Worm (Caenorhabditis elegans): ENCODE measurements around the gene F59B10.4.

The F59B10.4 gene

ce11 chrII:10527649-10528134 is 8.8 kb upstream of the F59B10.4 start, which contains the start of gene mab-10 (continued):
- TF ChIP-seq ZK185.1 (tag; optimal IDR thresholded peaks at IDR 0.05; ENCODE audit: poor library complexity, severe bottlenecking) (no peak), lin-26 (GFP tag; IDR thresholded peaks at IDR 0.05) (no peak), snpc-4 (GFP tag; optimal IDR thresholded peaks at IDR 0.05) (no peak), snpc-4 (tag; optimal IDR thresholded peaks at IDR 0.05) (peak in 1 of 4 experiments; percentile 18), ztf-3 (GFP tag; optimal IDR thresholded peaks at IDR 0.05) (no peak), Y95B8A.8 (GFP tag; IDR thresholded peaks at IDR 0.05) (no peak)

ce11 chrII:10525134-10525533 is 6.2 kb upstream of the F59B10.4 start:
- TF ChIP-seq dpff-1 (tag; optimal IDR thresholded peaks at IDR 0.05) (no peak), T07F8.4 (tag; optimal IDR thresholded peaks at IDR 0.05) (no peak), ztf-25 (GFP tag; IDR thresholded peaks at IDR 0.05) (no peak), C06A6.2 (GFP tag; conservative IDR thresholded peaks at IDR 0.05) (no peak), F10E7.11 (tag; optimal IDR thresholded peaks at IDR 0.05) (no peak), mes-4 (tag; optimal IDR thresholded peaks at IDR 0.05) (no peak), let-526 (GFP tag; IDR thresholded peaks at IDR 0.05) (no peak), madf-10 (tag; optimal IDR thresholded peaks at IDR 0.05) (no peak), zim-3 (tag; optimal IDR thresholded peaks at IDR 0.05) (no peak), B0261.1 (tag; optimal IDR thresholded peaks at IDR 0.05) (no peak), xnd-1 (tag; optimal IDR thresholded peaks at IDR 0.05) (no peak), him-1 (tag; optimal IDR thresholded peaks at IDR 0.05) (no peak), hlh-26 (GFP tag; conservative IDR thresholded peaks at IDR 0.05) (no peak), attf-3 (GFP tag; conservative IDR thresholded peaks at IDR 0.05) (no peak), F33H1.4 (GFP tag; IDR thresholded peaks at IDR 0.05) (no peak)

- TF ChIP-seq lsy-27 (tag; optimal IDR thresholded peaks at IDR 0.05; ENCODE audit: borderline replicate concordance, insufficient read depth) (no peak), hsf-1 (GFP tag; IDR thresholded peaks at IDR 0.05) (no peak)
Measured at ce11 chrII:10524374-10524773, 5.5 kb upstream of the F59B10.4 start, which contains the start of gene F59B10.6. TSS of gene F59B10.6 (minus strand) at chrII:10524474.

ce11 chrII:10523583-10523982 is 4.7 kb upstream of the F59B10.4 start, which contains the start of gene F59B10.5:
TSS of gene F59B10.5 (minus strand) at chrII:10523683.
- no peak for TF ChIP-seq lir-1 (GFP tag; conservative IDR thresholded peaks at IDR 0.05)
- no peak for TF ChIP-seq F57A8.1 (GFP tag; optimal IDR thresholded peaks at IDR 0.05)
- no peak for TF ChIP-seq pha-4 (tag; optimal IDR thresholded peaks at IDR 0.05)
- no peak for TF ChIP-seq ceh-100 (GFP tag; IDR thresholded peaks at IDR 0.05)
- no peak for TF ChIP-seq ceh-79 (tag; optimal IDR thresholded peaks at IDR 0.05)
- TF ChIP-seq Y95B8A.8 (GFP tag; IDR thresholded peaks at IDR 0.05): no peak
- TF ChIP-seq ztf-26 (tag; optimal IDR thresholded peaks at IDR 0.05): no peak
- TF ChIP-seq F39B2.1 (GFP tag; IDR thresholded peaks at IDR 0.05): no peak
- no peak for TF ChIP-seq mel-28 (tag; optimal IDR thresholded peaks at IDR 0.05; ENCODE audit: borderline replicate concordance)
- TF ChIP-seq atf-7 (tag; optimal IDR thresholded peaks at IDR 0.05): no peak
- no peak for TF ChIP-seq B0019.2 (GFP tag; conservative IDR thresholded peaks at IDR 0.05)

ce11 chrII:10523031-10523430 is 4.1 kb upstream of the F59B10.4 start:
- no peak for TF ChIP-seq lag-1 (GFP tag; IDR thresholded peaks at IDR 0.05)
- no peak for TF ChIP-seq hmg-1.2 (GFP tag; IDR thresholded peaks at IDR 0.05)
- no peak for TF ChIP-seq athp-1 (tag; optimal IDR thresholded peaks at IDR 0.05)
- TF ChIP-seq lsl-1 (GFP tag; optimal IDR thresholded peaks at IDR 0.05): no peak
- TF ChIP-seq mes-4 (tag; optimal IDR thresholded peaks at IDR 0.05): no peak
- no peak for TF ChIP-seq egl-18 (GFP tag; IDR thresholded peaks at IDR 0.05)
